Fruit fly (Drosophila melanogaster): ENCODE results near the gene zen.

dm6 chr3R:6791189-6791886 lies 37.3 kb upstream of the zen start, which contains the start of gene Dfd:
- no peak for TF ChIP-seq Sin3A (optimal IDR thresholded peaks at IDR 0.05)
- no peak for TF ChIP-seq insv (optimal IDR thresholded peaks at IDR 0.05)
- no peak for TF ChIP-seq psq (optimal IDR thresholded peaks at IDR 0.05)
